Fruit fly (Drosophila melanogaster): Measurements from ENCODE around the gene HGTX.

- TF ChIP-seq psq (optimal IDR thresholded peaks at IDR 0.05) (no peak), pan (optimal IDR thresholded peaks at IDR 0.05) (no peak)
Observed at dm6 chr3L:14648922-14649321, 49.6 kb upstream of the HGTX start.
